Worm (Caenorhabditis elegans) whole organism, mixed stage, embryonic: Measurements from ENCODE around the gene ttr-39.

Experiments
- ceh-43 ChIP-seq: fragments of 200-800 bp; sonication (Bioruptor generic); optimal IDR thresholded peaks from 2 replicates; lab custom pipeline; 2018; ENCODE audit warnings: mild to moderate bottlenecking, missing genetic modification characterization, moderate library complexity, missing compliant biosample characterization
- elt-1 ChIP-seq: sonication (generic microtip); optimal IDR thresholded peaks from 2 replicates; lab custom pipeline; 2017; ENCODE audit warnings: missing genetic modification characterization, mild to moderate bottlenecking, missing compliant biosample characterization, antibody characterized with exemption, moderate library complexity, borderline replicate concordance; ENCODE audit not compliant: insufficient read depth
- elt-3 ChIP-seq: fragments of 150-350 bp; optimal IDR thresholded peaks from 2 replicates; lab custom pipeline; 2014; ENCODE audit warnings: missing biosample characterization, missing genetic modification characterization
- flh-1 ChIP-seq: fragments of 200-800 bp; sonication (Bioruptor generic); optimal IDR thresholded peaks from 2 replicates; lab custom pipeline; 2018; ENCODE audit warnings: mild to moderate bottlenecking, missing genetic modification characterization, moderate library complexity, missing compliant biosample characterization
- lin-13 ChIP-seq: fragments of 150-350 bp; optimal IDR thresholded peaks from 2 replicates; lab custom pipeline; 2014; ENCODE audit warnings: missing biosample characterization, missing genetic modification characterization
- lsy-2 ChIP-seq: fragments of 150-350 bp; optimal IDR thresholded peaks from 2 replicates; lab custom pipeline; 2014; ENCODE audit warnings: missing biosample characterization, missing genetic modification characterization
- nhr-12 ChIP-seq: fragments of 150-350 bp; optimal IDR thresholded peaks from 2 replicates; lab custom pipeline; 2014; ENCODE audit warnings: missing biosample characterization, missing genetic modification characterization
- nhr-2 ChIP-seq: fragments of 150-350 bp; optimal IDR thresholded peaks from 2 replicates; lab custom pipeline; 2014; ENCODE audit warnings: missing biosample characterization, missing genetic modification characterization
- nhr-237 ChIP-seq: fragments of 150-350 bp; optimal IDR thresholded peaks from 2 replicates; lab custom pipeline; 2014; ENCODE audit warnings: missing biosample characterization, missing genetic modification characterization
- nhr-76 ChIP-seq: sonication (generic microtip); optimal IDR thresholded peaks from 2 replicates; lab custom pipeline; 2017; ENCODE audit warnings: missing biosample characterization, missing genetic modification characterization
- pha-4 ChIP-seq: fragments of 150-350 bp; optimal IDR thresholded peaks from 2 replicates; lab custom pipeline; 2018; ENCODE audit warnings: missing biosample characterization, missing genetic modification reagents, missing genetic modification characterization
- snpc-4 ChIP-seq: fragments of 150-350 bp; optimal IDR thresholded peaks from 2 replicates; lab custom pipeline; 2014; ENCODE audit warnings: missing biosample characterization, missing genetic modification characterization
- sptf-1 ChIP-seq: sonication (generic microtip); optimal IDR thresholded peaks from 2 replicates; lab custom pipeline; 2017; ENCODE audit warnings: mild to moderate bottlenecking, missing genetic modification characterization, moderate library complexity, missing compliant biosample characterization
- unc-62 ChIP-seq: fragments of 150-350 bp; optimal IDR thresholded peaks from 2 replicates; lab custom pipeline; 2014; ENCODE audit warnings: missing biosample characterization, missing genetic modification reagents, missing genetic modification characterization

- TF ChIP-seq lin-13 (tag; lab: Kevin White, UChicago) (no peak), unc-62 (no peak), flh-1 (GFP tag; lab: Kevin White, UChicago) (no peak), pha-4 (tag; lab: Kevin White, UChicago) (no peak), ceh-43 (GFP tag; lab: Kevin White, UChicago) (no peak), elt-1 (tag; lab: Kevin White, UChicago) (no peak), elt-3 (tag; lab: Kevin White, UChicago) (no peak), snpc-4 (tag; lab: Kevin White, UChicago) (no peak), nhr-12 (no peak), lsy-2 (tag; lab: Kevin White, UChicago) (no peak), nhr-2 (tag; lab: Kevin White, UChicago) (no peak), nhr-76 (no peak), sptf-1 (tag; lab: Kevin White, UChicago) (no peak), nhr-237 (tag; lab: Kevin White, UChicago) (no peak)
These were observed 5.2 kb downstream of the ttr-39 start, which contains the start of gene W01B6.8 for ce11 chrIV:10084323-10084959.
